Worm (Caenorhabditis elegans) whole organism, L2 larva: Measurements from ENCODE around the gene prp-9.

Experiments used
- C34F6.9 ChIP-seq: fragments of 150-350 bp; optimal IDR thresholded peaks from 2 replicates; lab custom pipeline; 2014; ENCODE audit warnings: missing biosample characterization, missing genetic modification characterization
- F13H6.1 ChIP-seq: sonication (generic microtip); optimal IDR thresholded peaks from 2 replicates; lab custom pipeline; 2016; ENCODE audit warnings: missing genetic modification characterization, missing compliant biosample characterization
- R02D3.7 ChIP-seq: fragments of 150-350 bp; optimal IDR thresholded peaks from 2 replicates; lab custom pipeline; 2014; ENCODE audit warnings: missing biosample characterization, missing genetic modification characterization
- Y55F3AM.14 ChIP-seq: fragments of 200-800 bp; sonication (Bioruptor generic); optimal IDR thresholded peaks from 2 replicates; lab custom pipeline; 2018; ENCODE audit warnings: mild to moderate bottlenecking, missing genetic modification characterization, missing compliant biosample characterization
- ZK546.5 ChIP-seq: sonication (generic microtip); optimal IDR thresholded peaks from 2 replicates; lab custom pipeline; 2017; ENCODE audit warnings: missing biosample characterization, missing genetic modification characterization
- alr-1 ChIP-seq: fragments of 150-350 bp; optimal IDR thresholded peaks from 2 replicates; lab custom pipeline; 2014; ENCODE audit warnings: missing biosample characterization, missing genetic modification characterization
- aly-2 ChIP-seq: fragments of 150-350 bp; optimal IDR thresholded peaks from 2 replicates; lab custom pipeline; 2014; ENCODE audit warnings: missing biosample characterization, missing genetic modification characterization
- ama-1 ChIP-seq: fragments of 150-350 bp; optimal IDR thresholded peaks from 2 replicates; lab custom pipeline; 2018; ENCODE audit warnings: inconsistent platforms
- blmp-1 ChIP-seq: sonication (generic microtip); optimal IDR thresholded peaks from 2 replicates; lab custom pipeline; 2017; ENCODE audit warnings: missing genetic modification characterization, mild to moderate bottlenecking, missing compliant biosample characterization, antibody characterized with exemption, moderate library complexity; ENCODE audit not compliant: insufficient read depth
- ceh-16 ChIP-seq: fragments of 150-350 bp; optimal IDR thresholded peaks from 2 replicates; lab custom pipeline; 2014; ENCODE audit warnings: missing biosample characterization, missing genetic modification characterization
- ceh-82 ChIP-seq: fragments of 150-350 bp; optimal IDR thresholded peaks from 2 replicates; lab custom pipeline; 2014; ENCODE audit warnings: missing biosample characterization, missing genetic modification characterization
- crh-2 ChIP-seq: sonication (generic microtip); optimal IDR thresholded peaks from 2 replicates; lab custom pipeline; 2017; ENCODE audit warnings: missing biosample characterization, missing genetic modification characterization
- dmd-4 ChIP-seq: sonication (generic microtip); optimal IDR thresholded peaks from 2 replicates; lab custom pipeline; 2017; ENCODE audit warnings: missing biosample characterization, missing genetic modification characterization
- egl-27 ChIP-seq: sonication (generic microtip); optimal IDR thresholded peaks from 3 replicates; lab custom pipeline; 2017; ENCODE audit warnings: missing biosample characterization, missing genetic modification reagents, missing genetic modification characterization
- elt-1 ChIP-seq: fragments of 150-350 bp; optimal IDR thresholded peaks from 2 replicates; lab custom pipeline; 2014; ENCODE audit warnings: missing biosample characterization, missing genetic modification characterization
- elt-3 ChIP-seq: sonication (generic microtip); optimal IDR thresholded peaks from 2 replicates; lab custom pipeline; 2017; ENCODE audit warnings: missing biosample characterization, missing genetic modification characterization
- fos-1 ChIP-seq: fragments of 150-350 bp; optimal IDR thresholded peaks from 2 replicates; lab custom pipeline; 2014; ENCODE audit warnings: missing biosample characterization, missing genetic modification characterization
- gmeb-1 ChIP-seq: fragments of 150-350 bp; optimal IDR thresholded peaks from 2 replicates; lab custom pipeline; 2014; ENCODE audit warnings: missing biosample characterization, missing genetic modification characterization
- lin-11 ChIP-seq: fragments of 150-350 bp; sonication (generic microtip); optimal IDR thresholded peaks from 2 replicates; lab custom pipeline; 2014; ENCODE audit warnings: missing biosample characterization, missing genetic modification characterization, inconsistent platforms, mixed read lengths
- lin-13 ChIP-seq: fragments of 150-350 bp; optimal IDR thresholded peaks from 2 replicates; lab custom pipeline; 2014; ENCODE audit warnings: missing biosample characterization, missing genetic modification reagents, missing genetic modification characterization
- lin-39 ChIP-seq: fragments of 150-350 bp; optimal IDR thresholded peaks from 2 replicates; lab custom pipeline; 2014; ENCODE audit warnings: missing biosample characterization, missing genetic modification reagents, missing genetic modification characterization
- lsy-2 ChIP-seq, 2 experiments: fragments of 150-350 bp in 1 of 2; sonication (generic microtip) in 1 of 2; optimal IDR thresholded peaks; 2 replicates each; lab custom pipeline; 2014 to 2017; ENCODE audit warnings: missing biosample characterization in 2 of 2, missing genetic modification characterization in 2 of 2
- mab-5 ChIP-seq: fragments of 150-350 bp; optimal IDR thresholded peaks from 2 replicates; lab custom pipeline; 2014; ENCODE audit warnings: missing biosample characterization, missing genetic modification characterization
- mbf-1 ChIP-seq: sonication (generic microtip); optimal IDR thresholded peaks from 2 replicates; lab custom pipeline; 2017; ENCODE audit warnings: missing biosample characterization, missing genetic modification characterization
- mdl-1 ChIP-seq, 2 experiments: fragments of 150-350 bp in 1 of 2; sonication (generic microtip) in 1 of 2; optimal IDR thresholded peaks; 2 replicates each; lab custom pipeline; 2017; ENCODE audit warnings: missing biosample characterization in 2 of 2, missing genetic modification characterization in 2 of 2
- nhr-10 ChIP-seq: sonication (generic microtip); optimal IDR thresholded peaks from 2 replicates; lab custom pipeline; 2017; ENCODE audit warnings: missing biosample characterization, missing genetic modification characterization
- nhr-11 ChIP-seq: fragments of 150-350 bp; optimal IDR thresholded peaks from 2 replicates; lab custom pipeline; 2014; ENCODE audit warnings: missing biosample characterization, missing genetic modification characterization
- nhr-12 ChIP-seq: fragments of 150-350 bp; optimal IDR thresholded peaks from 2 replicates; lab custom pipeline; 2014; ENCODE audit warnings: missing biosample characterization, missing genetic modification characterization
- nhr-129 ChIP-seq: fragments of 150-350 bp; optimal IDR thresholded peaks from 2 replicates; lab custom pipeline; 2014; ENCODE audit warnings: missing biosample characterization, missing genetic modification characterization
- nhr-21 ChIP-seq: fragments of 150-350 bp; optimal IDR thresholded peaks from 2 replicates; lab custom pipeline; 2014; ENCODE audit warnings: missing biosample characterization, missing genetic modification characterization
- nhr-23 ChIP-seq: fragments of 150-350 bp; optimal IDR thresholded peaks from 2 replicates; lab custom pipeline; 2014; ENCODE audit warnings: missing biosample characterization, missing genetic modification reagents, missing genetic modification characterization
- nhr-237 ChIP-seq: fragments of 150-350 bp; optimal IDR thresholded peaks from 2 replicates; lab custom pipeline; 2014; ENCODE audit warnings: missing biosample characterization, missing genetic modification characterization
- nhr-25 ChIP-seq: fragments of 150-350 bp; sonication (generic microtip); optimal IDR thresholded peaks from 3 replicates; lab custom pipeline; 2014; ENCODE audit warnings: missing biosample characterization, missing genetic modification characterization
- nhr-6 ChIP-seq: fragments of 150-350 bp; optimal IDR thresholded peaks from 2 replicates; lab custom pipeline; 2014; ENCODE audit warnings: missing biosample characterization, missing genetic modification characterization
- nhr-77 ChIP-seq: fragments of 150-350 bp; optimal IDR thresholded peaks from 2 replicates; lab custom pipeline; 2014; ENCODE audit warnings: missing biosample characterization, missing genetic modification characterization
- peb-1 ChIP-seq: fragments of 150-350 bp; optimal IDR thresholded peaks from 2 replicates; lab custom pipeline; 2014; ENCODE audit warnings: missing biosample characterization, missing genetic modification characterization
- sem-4 ChIP-seq: fragments of 150-350 bp; optimal IDR thresholded peaks from 2 replicates; lab custom pipeline; 2014; ENCODE audit warnings: missing biosample characterization, missing genetic modification reagents, missing genetic modification characterization
- skn-1 ChIP-seq: sonication (generic microtip); optimal IDR thresholded peaks from 2 replicates; lab custom pipeline; 2017; ENCODE audit warnings: missing biosample characterization, missing genetic modification characterization
- sma-3 ChIP-seq: sonication (generic microtip); optimal IDR thresholded peaks from 2 replicates; lab custom pipeline; 2016; ENCODE audit warnings: missing genetic modification reagents, missing genetic modification characterization, missing compliant biosample characterization
- sma-9 ChIP-seq, 2 experiments: fragments of 150-350 bp in 1 of 2; sonication (generic microtip) in 1 of 2; optimal IDR thresholded peaks; 2 replicates each; lab custom pipeline; 2014 to 2016; ENCODE audit warnings: missing genetic modification characterization in 2 of 2, mild to moderate bottlenecking in 1 of 2, missing biosample characterization in 1 of 2, missing compliant biosample characterization in 1 of 2, missing genetic modification reagents in 1 of 2, moderate library complexity in 1 of 2
- snpc-4 ChIP-seq: fragments of 150-350 bp; optimal IDR thresholded peaks from 2 replicates; lab custom pipeline; 2014; ENCODE audit warnings: missing biosample characterization, missing genetic modification characterization
- unc-39 ChIP-seq: fragments of 150-350 bp; optimal IDR thresholded peaks from 2 replicates; lab custom pipeline; 2014; ENCODE audit warnings: missing biosample characterization, missing genetic modification characterization
- unc-55 ChIP-seq: fragments of 150-350 bp; sonication (generic microtip); optimal IDR thresholded peaks from 3 replicates; lab custom pipeline; 2014; ENCODE audit warnings: missing biosample characterization, missing genetic modification reagents, missing genetic modification characterization
- unc-62 ChIP-seq: fragments of 150-350 bp; optimal IDR thresholded peaks from 2 replicates; lab custom pipeline; 2014; ENCODE audit warnings: missing biosample characterization, missing genetic modification reagents, missing genetic modification characterization
- zag-1 ChIP-seq: fragments of 150-350 bp; optimal IDR thresholded peaks from 2 replicates; lab custom pipeline; 2014; ENCODE audit warnings: missing biosample characterization, missing genetic modification characterization
- ztf-1 ChIP-seq: fragments of 200-800 bp; sonication (Bioruptor generic); conservative IDR thresholded peaks from 2 replicates; pipeline ENCODE4 v1.3.6; 2022; ENCODE audit warnings: missing genetic modification characterization, missing compliant biosample characterization
- ztf-11 ChIP-seq: sonication (generic microtip); optimal IDR thresholded peaks from 2 replicates; lab custom pipeline; 2017; ENCODE audit warnings: missing biosample characterization, missing genetic modification characterization
- ztf-4 ChIP-seq: fragments of 150-350 bp; optimal IDR thresholded peaks from 2 replicates; lab custom pipeline; 2014; ENCODE audit warnings: missing biosample characterization, missing genetic modification characterization

The prp-9 gene

DNA sequence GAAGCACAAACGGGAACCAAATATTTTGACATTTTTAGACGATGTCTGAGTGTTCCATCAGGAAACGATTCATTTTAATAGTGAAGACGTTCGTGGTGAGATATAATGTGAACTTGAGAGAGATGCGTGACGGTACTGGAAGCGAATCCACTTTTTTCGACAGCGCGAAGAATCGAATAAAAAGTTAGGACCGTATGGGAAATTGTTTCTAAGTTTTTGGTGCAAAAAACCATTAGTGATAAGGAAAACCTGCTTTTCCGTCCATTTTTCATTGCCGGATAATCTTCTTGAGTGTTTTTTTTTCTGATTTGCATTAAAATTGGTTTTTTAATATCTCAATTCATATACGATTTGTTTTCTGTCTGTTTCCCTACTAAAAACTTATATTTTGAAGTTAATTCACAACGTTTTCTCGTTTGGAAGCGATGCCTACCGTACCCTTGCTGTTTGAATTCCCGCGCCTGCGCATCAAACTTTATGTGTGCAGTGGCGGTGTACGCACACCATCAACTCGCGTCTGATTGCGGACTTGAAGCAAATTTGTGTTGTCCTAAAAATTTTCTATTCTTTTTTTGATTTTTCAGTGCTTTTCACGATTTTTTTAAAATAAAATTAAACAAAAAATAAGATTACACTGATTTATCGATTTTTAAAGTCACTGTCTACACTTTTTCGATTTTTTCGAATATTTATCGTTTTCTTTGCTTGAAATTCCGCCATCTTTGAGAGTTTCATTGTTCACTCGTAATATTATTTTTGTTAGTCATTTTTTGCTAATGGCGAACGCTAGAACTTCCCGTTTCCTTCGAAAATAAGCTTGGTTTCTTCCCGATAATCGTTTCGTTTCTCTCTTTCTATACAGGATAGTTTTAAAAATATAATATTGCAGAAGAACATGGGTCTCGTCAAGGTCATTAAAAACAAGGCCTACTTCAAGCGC, 44.1 kb upstream of the prp-9 start, which contains the start of the genes col-38 and rpl-5:
TSS of gene col-38 (minus strand) at position 51 of the 940 bp plus-strand sequence.
TSS of gene rpl-5 (plus strand) at position 890 of the 940 bp plus-strand sequence.
- TF ChIP-seq ztf-11 (tag; lab: Kevin White, UChicago) (no peak), lin-13 (GFP tag; lab: Kevin White, UChicago) (peak; percentile 88), nhr-23 (tag; lab: Kevin White, UChicago) (no peak), gmeb-1 (tag; lab: Kevin White, UChicago) (peak; percentile 97), ztf-1 (GFP tag; lab: Robert Waterston, UW) (no peak), zag-1 (tag; lab: Kevin White, UChicago) (peak; percentile 71), lsy-2 (tag; optimal IDR thresholded peaks at IDR 0.05; lab: Kevin White, UChicago) (peak; percentile 93 to 99), mdl-1 (tag; optimal IDR thresholded peaks at IDR 0.05; lab: Kevin White, UChicago) (peak in 1 of 2 experiments; percentile 51), nhr-6 (tag; lab: Kevin White, UChicago) (peak; percentile 71), snpc-4 (peak; percentile 80), ama-1 (peak; percentile 78), blmp-1 (tag; lab: Kevin White, UChicago) (peak; percentile 33), Y55F3AM.14 (GFP tag; lab: Kevin White, UChicago) (peak; percentile 15), skn-1 (tag; lab: Kevin White, UChicago) (no peak), sma-9 (GFP tag; optimal IDR thresholded peaks at IDR 0.05; lab: Kevin White, UChicago) (peak; percentile 79), sma-9 (tag; optimal IDR thresholded peaks at IDR 0.05; lab: Kevin White, UChicago) (no peak), ZK546.5 (peak; percentile 96), dmd-4 (no peak), nhr-11 (tag; lab: Kevin White, UChicago) (no peak), nhr-237 (tag; lab: Kevin White, UChicago) (peak; percentile 38), elt-3 (tag; lab: Kevin White, UChicago) (no peak), mbf-1 (tag; lab: Kevin White, UChicago) (no peak), F13H6.1 (tag; lab: Kevin White, UChicago) (peak; percentile 88), nhr-129 (tag; lab: Kevin White, UChicago) (peak; percentile 92), nhr-25 (tag; lab: Kevin White, UChicago) (peak; percentile 87), nhr-10 (no peak), C34F6.9 (tag; lab: Kevin White, UChicago) (peak; percentile 98), nhr-21 (peak; percentile 81), alr-1 (no peak), sma-3 (GFP tag; lab: Kevin White, UChicago) (peak; percentile 88), lin-39 (tag; lab: Kevin White, UChicago) (no peak), R02D3.7 (peak; percentile 5), sem-4 (tag; lab: Kevin White, UChicago) (peak; percentile 74), fos-1 (tag; lab: Kevin White, UChicago) (peak; percentile 81), crh-2 (peak; percentile 96), ceh-16 (tag; lab: Kevin White, UChicago) (peak; percentile 66), peb-1 (tag; lab: Kevin White, UChicago) (no peak), unc-55 (GFP tag; lab: Kevin White, UChicago) (peak; percentile 97), lin-11 (tag; lab: Kevin White, UChicago) (peak; percentile 95), aly-2 (tag; lab: Kevin White, UChicago) (no peak), ztf-4 (peak; percentile 71), elt-1 (tag; lab: Kevin White, UChicago) (no peak), unc-39 (tag; lab: Kevin White, UChicago) (no peak), egl-27 (tag; lab: Kevin White, UChicago) (no peak), mab-5 (peak; percentile 42), nhr-77 (tag; lab: Kevin White, UChicago) (no peak), ceh-82 (no peak), nhr-12 (tag; lab: Kevin White, UChicago) (peak; percentile 52), unc-62 (no peak)
